Fruit fly (Drosophila melanogaster): Measurements from ENCODE around the gene CG34177.
A peak's percentile ranks its signal among the peaks of the same experiment; 100 is the strongest.

Gene CG34177

dm6 chr2L:4464946-4465345, 31.2 kb downstream of the CG34177 start, which contains the start of gene FIG4 (continued):
- no peak for TF ChIP-seq CG12236 (GFP tag; optimal IDR thresholded peaks at IDR 0.05)
- no peak for TF ChIP-seq CG14050 (GFP tag; IDR thresholded peaks at IDR 0.05)
- no peak for TF ChIP-seq da (GFP tag; optimal IDR thresholded peaks at IDR 0.05)
- peak; percentile 48 for TF ChIP-seq inv (GFP tag; IDR thresholded peaks at IDR 0.05; ENCODE audit: partially characterized antibody)
- no peak for TF ChIP-seq CG7372 (GFP tag; IDR thresholded peaks at IDR 0.05)
- no peak for TF ChIP-seq phol (tag; optimal IDR thresholded peaks at IDR 0.05)
- peak; percentile 5 for TF ChIP-seq CG1603 (tag; optimal IDR thresholded peaks at IDR 0.05)
- TF ChIP-seq MBD-R2 (GFP tag; IDR thresholded peaks at IDR 0.05): peak; percentile 89
- no peak for TF ChIP-seq CG13624 (GFP tag; optimal IDR thresholded peaks at IDR 0.05)
- peak; percentile 90 for TF ChIP-seq Sry-β (GFP tag; optimal IDR thresholded peaks at IDR 0.05)
- peak; percentile 36 for TF ChIP-seq Sry-δ (GFP tag; optimal IDR thresholded peaks at IDR 0.05)
- no peak for TF ChIP-seq CG14014 (GFP tag; IDR thresholded peaks at IDR 0.05)
- peak; percentile 23 for TF ChIP-seq pzg (GFP tag; optimal IDR thresholded peaks at IDR 0.05)
- TF ChIP-seq CrebB (tag; optimal IDR thresholded peaks at IDR 0.05): peak; percentile 4
- peak; percentile 20 for TF ChIP-seq CoRest (tag; optimal IDR thresholded peaks at IDR 0.05)
- TF ChIP-seq Opbp (GFP tag; IDR thresholded peaks at IDR 0.05; ENCODE audit: partially characterized antibody): peak; percentile 54; the same call in 1 of the 3 replicates
- peak; percentile 65; the same call in 1 of the 2 replicates for TF ChIP-seq bbx (GFP tag; IDR thresholded peaks at IDR 0.05; ENCODE audit: partially characterized antibody)

- TF ChIP-seq B-H2 (GFP tag; optimal IDR thresholded peaks at IDR 0.05) (no peak), CG2875 (GFP tag; optimal IDR thresholded peaks at IDR 0.05) (peak; percentile 13), bsh (GFP tag; optimal IDR thresholded peaks at IDR 0.05) (no peak), CG9817 (tag; optimal IDR thresholded peaks at IDR 0.05) (no peak), Ets65A (GFP tag) (no peak), ap (GFP tag; IDR thresholded peaks at IDR 0.05) (no peak), CG2678 (tag; optimal IDR thresholded peaks at IDR 0.05) (peak; percentile 34), HLH4C (GFP tag; IDR thresholded peaks at IDR 0.05; ENCODE audit: partially characterized antibody) (no peak), Asciz (GFP tag; optimal IDR thresholded peaks at IDR 0.05) (peak; percentile 36), CG6175 (GFP tag; IDR thresholded peaks at IDR 0.05) (no peak), CG15269 (tag; optimal IDR thresholded peaks at IDR 0.05) (peak; percentile 6), CG5953 (GFP tag; IDR thresholded peaks at IDR 0.05) (no peak), lab (GFP tag; optimal IDR thresholded peaks at IDR 0.05) (peak; percentile 15), BtbVII (GFP tag; optimal IDR thresholded peaks at IDR 0.05) (peak; percentile 15), slou (GFP tag; optimal IDR thresholded peaks at IDR 0.05) (no peak), ro (GFP tag; IDR thresholded peaks at IDR 0.05) (no peak), CG3407 (GFP tag; optimal IDR thresholded peaks at IDR 0.05) (peak; percentile 28), Drgx (GFP tag; IDR thresholded peaks at IDR 0.05) (no peak), fd96Cb (tag; optimal IDR thresholded peaks at IDR 0.05) (no peak), Dip3 (GFP tag; optimal IDR thresholded peaks at IDR 0.05) (no peak), Med (GFP tag) (peak; percentile 40), CG13296 (GFP tag; optimal IDR thresholded peaks at IDR 0.05) (peak; percentile 6), exex (tag; optimal IDR thresholded peaks at IDR 0.05) (peak; percentile 0), Spps (tag; optimal IDR thresholded peaks at IDR 0.05) (no peak), gfzf (GFP tag; optimal IDR thresholded peaks at IDR 0.05) (no peak), Fer3 (tag; optimal IDR thresholded peaks at IDR 0.05) (no peak), CG8359 (GFP tag; optimal IDR thresholded peaks at IDR 0.05; ENCODE audit: borderline replicate concordance) (no peak), Blimp-1 (GFP tag; optimal IDR thresholded peaks at IDR 0.05) (peak; percentile 24), Hsf (GFP tag; optimal IDR thresholded peaks at IDR 0.05) (no peak), ham (GFP tag; IDR thresholded peaks at IDR 0.05) (no peak), pzg (GFP tag; optimal IDR thresholded peaks at IDR 0.05) (no peak), emc (GFP tag; optimal IDR thresholded peaks at IDR 0.05) (no peak), CG43689 (GFP tag; IDR thresholded peaks at IDR 0.05) (no peak), Atf3 (GFP tag; optimal IDR thresholded peaks at IDR 0.05) (no peak)
Observed at dm6 chr2L:4475422-4475821, 41.7 kb downstream of the CG34177 start.

All from whole organism, embryonic.